Worm (Caenorhabditis elegans): ENCODE data around the gene srw-53.

srw-53 gene

ce11 chrV:15915919-15916318 is 27.3 kb upstream of the srw-53 start, which contains the start of gene gst-38 (continued):
- TF ChIP-seq spr-3 (GFP tag; optimal IDR thresholded peaks at IDR 0.05) (no peak), lin-29 (GFP tag; IDR thresholded peaks at IDR 0.05) (no peak), nhr-28 (tag; optimal IDR thresholded peaks at IDR 0.05) (peak; percentile 71), fkh-10 (GFP tag; optimal IDR thresholded peaks at IDR 0.05) (no peak)

ce11 chrV:15917458-15917857 is 25.8 kb upstream of the srw-53 start, which contains the start of gene F35E8.9:
Gene F35E8.9 (minus strand): TSS chrV:15917558.
- TF ChIP-seq F26F4.8 (GFP tag; conservative IDR thresholded peaks at IDR 0.05) (no peak), nhr-76 (tag; optimal IDR thresholded peaks at IDR 0.05) (no peak), pha-4 (GFP tag; IDR thresholded peaks at IDR 0.05) (no peak), pha-4 (tag; optimal IDR thresholded peaks at IDR 0.05) (no peak)

- no peak for TF ChIP-seq ctbp-1 (GFP tag; IDR thresholded peaks at IDR 0.05)
- TF ChIP-seq ztf-7 (tag; optimal IDR thresholded peaks at IDR 0.05): no peak
- no peak for TF ChIP-seq vab-7 (GFP tag; IDR thresholded peaks at IDR 0.05)
- no peak for TF ChIP-seq mxl-3 (GFP tag; optimal IDR thresholded peaks at IDR 0.05)
- no peak for TF ChIP-seq arid-1 (GFP tag; conservative IDR thresholded peaks at IDR 0.05)
- TF ChIP-seq aly-2 (tag; optimal IDR thresholded peaks at IDR 0.05): no peak
Observed at ce11 chrV:15920273-15920672, 23.0 kb upstream of the srw-53 start, which contains the start of gene F35E8.10. Gene F35E8.10 (minus strand): TSS chrV:15920373.

DNA sequence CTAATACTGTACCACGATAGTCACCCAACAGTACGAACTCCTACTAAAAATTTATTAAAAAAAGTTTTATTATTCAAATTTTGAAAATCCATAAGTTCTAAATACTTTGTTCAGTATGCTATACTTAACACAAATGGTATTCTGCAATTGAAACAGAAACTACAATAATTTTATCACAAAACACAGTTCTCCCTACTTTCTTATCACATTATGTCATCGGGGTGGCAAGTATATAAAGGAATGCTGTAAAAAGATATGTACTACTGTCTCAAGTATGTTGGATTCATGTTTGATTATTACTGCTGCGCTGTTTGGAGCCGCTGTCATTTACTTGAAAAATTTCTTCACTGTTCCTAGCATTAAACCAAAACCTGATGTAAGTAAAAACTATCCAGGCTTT is 22.1 kb upstream of the srw-53 start, which contains the start of gene cdr-1:
cdr-1 (plus strand) TSS at position 208 of the 400 bp plus-strand sequence.
- no peak for TF ChIP-seq pha-4 (GFP tag; IDR thresholded peaks at IDR 0.05)
- TF ChIP-seq pha-4 (tag; optimal IDR thresholded peaks at IDR 0.05): no peak
- peak in 1 of 2 experiments; percentile 36 for TF ChIP-seq unc-62 (GFP tag; optimal IDR thresholded peaks at IDR 0.05 in 1 of 2)
- TF ChIP-seq unc-62 (tag; optimal IDR thresholded peaks at IDR 0.05): no peak
- TF ChIP-seq pqm-1 (tag; optimal IDR thresholded peaks at IDR 0.05): peak; percentile 39
- TF ChIP-seq hlh-30 (tag; optimal IDR thresholded peaks at IDR 0.05; ENCODE audit: insufficient read depth): no peak
- no peak for TF ChIP-seq set-16 (GFP tag; IDR thresholded peaks at IDR 0.05)
- TF ChIP-seq T20F7.1 (GFP tag; optimal IDR thresholded peaks at IDR 0.05): no peak
- TF ChIP-seq egl-43 (GFP tag; IDR thresholded peaks at IDR 0.05): no peak
- TF ChIP-seq nhr-28 (tag; optimal IDR thresholded peaks at IDR 0.05): peak; percentile 93
- TF ChIP-seq dve-1 (tag; optimal IDR thresholded peaks at IDR 0.05; ENCODE audit: insufficient read depth): no peak
- TF ChIP-seq arid-1 (GFP tag; conservative IDR thresholded peaks at IDR 0.05): no peak
- TF ChIP-seq snpc-1.2 (GFP tag; IDR thresholded peaks at IDR 0.05): no peak

DNA sequence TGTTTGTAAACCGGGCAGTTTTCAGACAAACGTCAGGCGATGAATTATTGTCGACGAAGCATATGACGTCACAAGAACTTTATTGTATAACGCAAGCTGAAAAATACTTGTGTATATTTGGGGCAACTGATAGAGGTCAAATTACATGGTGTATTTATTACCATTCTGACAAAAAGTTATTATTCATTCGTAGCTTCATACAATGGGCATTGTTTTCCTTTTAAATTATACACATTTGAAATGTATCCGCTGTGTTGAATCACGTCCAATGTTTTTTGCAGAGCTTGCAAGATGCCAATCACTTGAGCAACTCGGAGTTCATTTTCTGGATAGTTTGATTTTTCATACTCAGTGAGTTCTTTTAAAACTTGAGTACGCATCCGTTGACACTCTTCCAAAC is 20.2 kb upstream of the srw-53 start, which contains the start of gene F35E8.13:
F35E8.13 (plus strand) TSS at position 301 of the 400 bp plus-strand sequence.
- TF ChIP-seq zag-1 (tag; optimal IDR thresholded peaks at IDR 0.05): no peak
- TF ChIP-seq daf-12 (tag; optimal IDR thresholded peaks at IDR 0.05): no peak
- TF ChIP-seq hlh-30 (tag; optimal IDR thresholded peaks at IDR 0.05; ENCODE audit: insufficient read depth): no peak
- TF ChIP-seq mxl-2 (GFP tag; conservative IDR thresholded peaks at IDR 0.05): no peak
- TF ChIP-seq egl-43 (GFP tag; IDR thresholded peaks at IDR 0.05): no peak
- no peak for TF ChIP-seq vab-7 (GFP tag; IDR thresholded peaks at IDR 0.05)
- TF ChIP-seq lsy-2 (tag; optimal IDR thresholded peaks at IDR 0.05): no peak

DNA sequence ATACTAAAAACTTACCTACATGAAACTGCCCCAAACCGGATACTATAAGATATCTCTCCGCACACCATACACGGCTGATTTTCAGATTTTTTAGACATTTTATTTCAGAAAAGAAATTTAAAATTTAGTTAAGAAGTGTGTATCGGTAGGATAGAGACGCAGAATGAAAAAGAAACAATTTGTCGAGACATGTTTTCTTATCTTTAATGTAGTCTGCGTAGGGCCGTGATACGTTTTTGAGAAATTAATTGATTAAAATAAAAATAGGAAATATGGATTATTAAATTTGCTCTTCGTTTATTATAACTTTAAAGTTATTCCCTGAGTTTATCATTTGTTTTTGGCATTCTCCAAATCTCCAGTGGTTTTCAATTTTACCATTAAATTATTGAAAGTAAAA is 18.9 kb upstream of the srw-53 start, which contains the start of gene nhr-108:
nhr-108 (minus strand) TSS at position 166 of the 400 bp plus-strand sequence.
- TF ChIP-seq tra-1 (GFP tag; IDR thresholded peaks at IDR 0.05) (no peak), nhr-28 (tag; optimal IDR thresholded peaks at IDR 0.05) (peak; percentile 87), nhr-77 (tag; optimal IDR thresholded peaks at IDR 0.05) (peak; percentile 68), Y75B8A.6 (GFP tag; IDR thresholded peaks at IDR 0.05) (no peak), daf-16 (GFP tag; optimal IDR thresholded peaks at IDR 0.05) (no peak), daf-16 (tag; optimal IDR thresholded peaks at IDR 0.05) (peak; percentile 39), ceh-32 (tag; optimal IDR thresholded peaks at IDR 0.05; ENCODE audit: poor library complexity) (no peak), zfp-3 (GFP tag; conservative IDR thresholded peaks at IDR 0.05) (no peak), ztf-11 (tag; optimal IDR thresholded peaks at IDR 0.05) (no peak), snpc-4 (tag; optimal IDR thresholded peaks at IDR 0.05) (no peak), madf-9 (GFP tag; conservative IDR thresholded peaks at IDR 0.05) (no peak), Y5F2A.4 (GFP tag; optimal IDR thresholded peaks at IDR 0.05) (no peak), lin-38 (GFP tag; IDR thresholded peaks at IDR 0.05) (no peak), hlh-11 (tag; optimal IDR thresholded peaks at IDR 0.05) (no peak), nhr-25 (tag; optimal IDR thresholded peaks at IDR 0.05; ENCODE audit: borderline replicate concordance, insufficient read depth) (no peak), php-3 (GFP tag; IDR thresholded peaks at IDR 0.05) (no peak), ceh-82 (tag; optimal IDR thresholded peaks at IDR 0.05) (no peak)
